Worm (Caenorhabditis elegans) whole organism, L2 larva: ENCODE measurements around the gene F27E5.5.

Source experiments
- Y55F3AM.14 ChIP-seq: fragments of 200-800 bp; sonication (Bioruptor generic); optimal IDR thresholded peaks from 2 replicates; lab custom pipeline; 2018; ENCODE audit warnings: mild to moderate bottlenecking, missing genetic modification characterization, missing compliant biosample characterization
- lin-13 ChIP-seq: fragments of 150-350 bp; optimal IDR thresholded peaks from 2 replicates; lab custom pipeline; 2014; ENCODE audit warnings: missing biosample characterization, missing genetic modification reagents, missing genetic modification characterization
- mdl-1 ChIP-seq, 2 experiments: fragments of 150-350 bp in 1 of 2; sonication (generic microtip) in 1 of 2; optimal IDR thresholded peaks; 2 replicates each; lab custom pipeline; 2017; ENCODE audit warnings: missing biosample characterization in 2 of 2, missing genetic modification characterization in 2 of 2
- nhr-129 ChIP-seq: fragments of 150-350 bp; optimal IDR thresholded peaks from 2 replicates; lab custom pipeline; 2014; ENCODE audit warnings: missing biosample characterization, missing genetic modification characterization
- unc-39 ChIP-seq: fragments of 150-350 bp; optimal IDR thresholded peaks from 2 replicates; lab custom pipeline; 2014; ENCODE audit warnings: missing biosample characterization, missing genetic modification characterization

DNA sequence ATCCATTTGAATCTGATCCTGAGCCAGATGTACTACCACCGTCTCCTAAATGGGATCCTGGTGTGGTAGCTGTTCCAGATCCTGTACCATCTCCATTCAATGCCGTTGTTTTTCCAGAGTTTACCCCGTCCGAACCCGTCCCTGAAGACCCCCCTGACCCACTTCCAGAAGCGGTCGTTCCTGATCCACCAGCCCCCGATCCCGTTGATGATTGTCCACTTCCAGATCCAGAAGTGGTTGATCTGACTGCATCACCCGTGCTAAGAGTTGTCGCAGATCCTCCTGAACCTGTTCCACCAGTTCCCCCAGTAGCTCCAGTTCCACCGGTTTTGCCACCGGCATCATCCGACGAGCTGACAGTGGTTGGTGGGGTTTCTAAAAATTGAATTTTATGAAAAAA lies 15.0 kb downstream of the F27E5.5 start:
- TF ChIP-seq mdl-1 (tag; optimal IDR thresholded peaks at IDR 0.05; lab: Kevin White, UChicago) (no peak), Y55F3AM.14 (GFP tag; lab: Kevin White, UChicago) (no peak), nhr-129 (no peak), lin-13 (GFP tag; lab: Kevin White, UChicago) (no peak), unc-39 (tag; lab: Kevin White, UChicago) (no peak)
